Worm (Caenorhabditis elegans) whole organism, L2 larva: ENCODE measurements around the gene syx-4.

ENCODE experiments used
- C34F6.9 ChIP-seq: fragments of 150-350 bp; optimal IDR thresholded peaks from 2 replicates; lab custom pipeline; 2014; ENCODE audit warnings: missing biosample characterization, missing genetic modification characterization
- F13H6.1 ChIP-seq: sonication (generic microtip); optimal IDR thresholded peaks from 2 replicates; lab custom pipeline; 2016; ENCODE audit warnings: missing genetic modification characterization, missing compliant biosample characterization
- Y55F3AM.14 ChIP-seq: fragments of 200-800 bp; sonication (Bioruptor generic); optimal IDR thresholded peaks from 2 replicates; lab custom pipeline; 2018; ENCODE audit warnings: mild to moderate bottlenecking, missing genetic modification characterization, missing compliant biosample characterization
- ZK546.5 ChIP-seq: sonication (generic microtip); optimal IDR thresholded peaks from 2 replicates; lab custom pipeline; 2017; ENCODE audit warnings: missing biosample characterization, missing genetic modification characterization
- alr-1 ChIP-seq: fragments of 150-350 bp; optimal IDR thresholded peaks from 2 replicates; lab custom pipeline; 2014; ENCODE audit warnings: missing biosample characterization, missing genetic modification characterization
- aly-2 ChIP-seq: fragments of 150-350 bp; optimal IDR thresholded peaks from 2 replicates; lab custom pipeline; 2014; ENCODE audit warnings: missing biosample characterization, missing genetic modification characterization
- ama-1 ChIP-seq: fragments of 150-350 bp; optimal IDR thresholded peaks from 2 replicates; lab custom pipeline; 2018; ENCODE audit warnings: inconsistent platforms
- blmp-1 ChIP-seq: sonication (generic microtip); optimal IDR thresholded peaks from 2 replicates; lab custom pipeline; 2017; ENCODE audit warnings: missing genetic modification characterization, mild to moderate bottlenecking, missing compliant biosample characterization, antibody characterized with exemption, moderate library complexity; ENCODE audit not compliant: insufficient read depth
- ceh-16 ChIP-seq: fragments of 150-350 bp; optimal IDR thresholded peaks from 2 replicates; lab custom pipeline; 2014; ENCODE audit warnings: missing biosample characterization, missing genetic modification characterization
- ceh-82 ChIP-seq: fragments of 150-350 bp; optimal IDR thresholded peaks from 2 replicates; lab custom pipeline; 2014; ENCODE audit warnings: missing biosample characterization, missing genetic modification characterization
- crh-2 ChIP-seq: sonication (generic microtip); optimal IDR thresholded peaks from 2 replicates; lab custom pipeline; 2017; ENCODE audit warnings: missing biosample characterization, missing genetic modification characterization
- dmd-4 ChIP-seq: sonication (generic microtip); optimal IDR thresholded peaks from 2 replicates; lab custom pipeline; 2017; ENCODE audit warnings: missing biosample characterization, missing genetic modification characterization
- egl-27 ChIP-seq: sonication (generic microtip); optimal IDR thresholded peaks from 3 replicates; lab custom pipeline; 2017; ENCODE audit warnings: missing biosample characterization, missing genetic modification reagents, missing genetic modification characterization
- elt-1 ChIP-seq: fragments of 150-350 bp; optimal IDR thresholded peaks from 2 replicates; lab custom pipeline; 2014; ENCODE audit warnings: missing biosample characterization, missing genetic modification characterization
- elt-3 ChIP-seq: sonication (generic microtip); optimal IDR thresholded peaks from 2 replicates; lab custom pipeline; 2017; ENCODE audit warnings: missing biosample characterization, missing genetic modification characterization
- fos-1 ChIP-seq: fragments of 150-350 bp; optimal IDR thresholded peaks from 2 replicates; lab custom pipeline; 2014; ENCODE audit warnings: missing biosample characterization, missing genetic modification characterization
- lin-11 ChIP-seq: fragments of 150-350 bp; sonication (generic microtip); optimal IDR thresholded peaks from 2 replicates; lab custom pipeline; 2014; ENCODE audit warnings: missing biosample characterization, missing genetic modification characterization, inconsistent platforms, mixed read lengths
- lin-13 ChIP-seq: fragments of 150-350 bp; optimal IDR thresholded peaks from 2 replicates; lab custom pipeline; 2014; ENCODE audit warnings: missing biosample characterization, missing genetic modification reagents, missing genetic modification characterization
- lsy-2 ChIP-seq, 2 experiments: fragments of 150-350 bp in 1 of 2; sonication (generic microtip) in 1 of 2; optimal IDR thresholded peaks; 2 replicates each; lab custom pipeline; 2014 to 2017; ENCODE audit warnings: missing biosample characterization in 2 of 2, missing genetic modification characterization in 2 of 2
- mab-5 ChIP-seq: fragments of 150-350 bp; optimal IDR thresholded peaks from 2 replicates; lab custom pipeline; 2014; ENCODE audit warnings: missing biosample characterization, missing genetic modification characterization
- mbf-1 ChIP-seq: sonication (generic microtip); optimal IDR thresholded peaks from 2 replicates; lab custom pipeline; 2017; ENCODE audit warnings: missing biosample characterization, missing genetic modification characterization
- mdl-1 ChIP-seq, 2 experiments: fragments of 150-350 bp in 1 of 2; sonication (generic microtip) in 1 of 2; optimal IDR thresholded peaks; 2 replicates each; lab custom pipeline; 2017; ENCODE audit warnings: missing biosample characterization in 2 of 2, missing genetic modification characterization in 2 of 2
- nhr-10 ChIP-seq: sonication (generic microtip); optimal IDR thresholded peaks from 2 replicates; lab custom pipeline; 2017; ENCODE audit warnings: missing biosample characterization, missing genetic modification characterization
- nhr-11 ChIP-seq: fragments of 150-350 bp; optimal IDR thresholded peaks from 2 replicates; lab custom pipeline; 2014; ENCODE audit warnings: missing biosample characterization, missing genetic modification characterization
- nhr-12 ChIP-seq: fragments of 150-350 bp; optimal IDR thresholded peaks from 2 replicates; lab custom pipeline; 2014; ENCODE audit warnings: missing biosample characterization, missing genetic modification characterization
- nhr-129 ChIP-seq: fragments of 150-350 bp; optimal IDR thresholded peaks from 2 replicates; lab custom pipeline; 2014; ENCODE audit warnings: missing biosample characterization, missing genetic modification characterization
- nhr-21 ChIP-seq: fragments of 150-350 bp; optimal IDR thresholded peaks from 2 replicates; lab custom pipeline; 2014; ENCODE audit warnings: missing biosample characterization, missing genetic modification characterization
- nhr-23 ChIP-seq: fragments of 150-350 bp; optimal IDR thresholded peaks from 2 replicates; lab custom pipeline; 2014; ENCODE audit warnings: missing biosample characterization, missing genetic modification reagents, missing genetic modification characterization
- nhr-237 ChIP-seq: fragments of 150-350 bp; optimal IDR thresholded peaks from 2 replicates; lab custom pipeline; 2014; ENCODE audit warnings: missing biosample characterization, missing genetic modification characterization
- nhr-25 ChIP-seq: fragments of 150-350 bp; sonication (generic microtip); optimal IDR thresholded peaks from 3 replicates; lab custom pipeline; 2014; ENCODE audit warnings: missing biosample characterization, missing genetic modification characterization
- nhr-6 ChIP-seq: fragments of 150-350 bp; optimal IDR thresholded peaks from 2 replicates; lab custom pipeline; 2014; ENCODE audit warnings: missing biosample characterization, missing genetic modification characterization
- nhr-77 ChIP-seq: fragments of 150-350 bp; optimal IDR thresholded peaks from 2 replicates; lab custom pipeline; 2014; ENCODE audit warnings: missing biosample characterization, missing genetic modification characterization
- peb-1 ChIP-seq: fragments of 150-350 bp; optimal IDR thresholded peaks from 2 replicates; lab custom pipeline; 2014; ENCODE audit warnings: missing biosample characterization, missing genetic modification characterization
- sem-4 ChIP-seq: fragments of 150-350 bp; optimal IDR thresholded peaks from 2 replicates; lab custom pipeline; 2014; ENCODE audit warnings: missing biosample characterization, missing genetic modification reagents, missing genetic modification characterization
- skn-1 ChIP-seq: sonication (generic microtip); optimal IDR thresholded peaks from 2 replicates; lab custom pipeline; 2017; ENCODE audit warnings: missing biosample characterization, missing genetic modification characterization
- sma-3 ChIP-seq: sonication (generic microtip); optimal IDR thresholded peaks from 2 replicates; lab custom pipeline; 2016; ENCODE audit warnings: missing genetic modification reagents, missing genetic modification characterization, missing compliant biosample characterization
- sma-9 ChIP-seq, 2 experiments: fragments of 150-350 bp in 1 of 2; sonication (generic microtip) in 1 of 2; optimal IDR thresholded peaks; 2 replicates each; lab custom pipeline; 2014 to 2016; ENCODE audit warnings: missing genetic modification characterization in 2 of 2, mild to moderate bottlenecking in 1 of 2, missing biosample characterization in 1 of 2, missing compliant biosample characterization in 1 of 2, missing genetic modification reagents in 1 of 2, moderate library complexity in 1 of 2
- snpc-4 ChIP-seq: fragments of 150-350 bp; optimal IDR thresholded peaks from 2 replicates; lab custom pipeline; 2014; ENCODE audit warnings: missing biosample characterization, missing genetic modification characterization
- unc-39 ChIP-seq: fragments of 150-350 bp; optimal IDR thresholded peaks from 2 replicates; lab custom pipeline; 2014; ENCODE audit warnings: missing biosample characterization, missing genetic modification characterization
- unc-55 ChIP-seq: fragments of 150-350 bp; sonication (generic microtip); optimal IDR thresholded peaks from 3 replicates; lab custom pipeline; 2014; ENCODE audit warnings: missing biosample characterization, missing genetic modification reagents, missing genetic modification characterization
- unc-62 ChIP-seq: fragments of 150-350 bp; optimal IDR thresholded peaks from 2 replicates; lab custom pipeline; 2014; ENCODE audit warnings: missing biosample characterization, missing genetic modification reagents, missing genetic modification characterization
- ztf-11 ChIP-seq: sonication (generic microtip); optimal IDR thresholded peaks from 2 replicates; lab custom pipeline; 2017; ENCODE audit warnings: missing biosample characterization, missing genetic modification characterization
- ztf-4 ChIP-seq: fragments of 150-350 bp; optimal IDR thresholded peaks from 2 replicates; lab custom pipeline; 2014; ENCODE audit warnings: missing biosample characterization, missing genetic modification characterization

Gene syx-4

DNA sequence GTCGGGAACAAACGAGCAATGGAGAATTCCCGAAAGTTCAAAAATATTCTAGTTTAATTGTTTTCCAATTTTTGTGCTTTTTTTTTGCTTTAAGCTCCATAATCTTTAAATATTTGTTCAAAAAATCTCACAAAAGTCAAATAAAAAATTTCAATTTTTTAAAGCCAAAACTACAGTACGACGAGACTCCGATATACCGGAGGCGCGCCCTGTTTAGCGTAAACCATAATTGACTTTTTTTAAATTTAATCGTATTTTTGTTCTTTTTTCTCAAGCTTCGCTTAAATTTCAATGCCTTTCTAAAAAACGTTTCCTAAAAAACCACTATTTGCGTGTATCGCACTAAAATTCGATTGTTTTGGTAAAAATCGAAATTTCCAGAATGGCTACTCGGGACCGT is at the start of gene syx-4:
syx-4 (plus strand) TSS at position 382 of the 400 bp plus-strand sequence.
- TF ChIP-seq sma-3 = no peak
- TF ChIP-seq sma-9 (GFP tag; optimal IDR thresholded peaks at IDR 0.05; lab: Kevin White, UChicago) = no peak
- no peak for TF ChIP-seq sma-9 (tag; optimal IDR thresholded peaks at IDR 0.05; lab: Kevin White, UChicago)
- no peak for TF ChIP-seq sem-4
- TF ChIP-seq lin-11 = no peak
- TF ChIP-seq C34F6.9 (tag; lab: Kevin White, UChicago) = no peak
- no peak for TF ChIP-seq unc-55
- no peak for TF ChIP-seq elt-3 (tag; lab: Kevin White, UChicago)
- TF ChIP-seq Y55F3AM.14 (GFP tag; lab: Kevin White, UChicago) = no peak
- TF ChIP-seq nhr-129 (tag; lab: Kevin White, UChicago) = no peak
- TF ChIP-seq lin-13 (GFP tag; lab: Kevin White, UChicago) = no peak
- TF ChIP-seq mdl-1 (tag; optimal IDR thresholded peaks at IDR 0.05; lab: Kevin White, UChicago) = no peak
- TF ChIP-seq unc-62 = no peak
- TF ChIP-seq fos-1 (tag; lab: Kevin White, UChicago) = no peak
- no peak for TF ChIP-seq ztf-4
- no peak for TF ChIP-seq alr-1 (tag; lab: Kevin White, UChicago)
- no peak for TF ChIP-seq nhr-25
- TF ChIP-seq ama-1 = no peak
- TF ChIP-seq ceh-16 (tag; lab: Kevin White, UChicago) = no peak
- no peak for TF ChIP-seq egl-27 (tag; lab: Kevin White, UChicago)

- no peak for TF ChIP-seq egl-27 (tag; lab: Kevin White, UChicago)
- TF ChIP-seq peb-1 (tag; lab: Kevin White, UChicago) = no peak
- no peak for TF ChIP-seq ztf-4
- no peak for TF ChIP-seq elt-3 (tag; lab: Kevin White, UChicago)
- no peak for TF ChIP-seq Y55F3AM.14 (GFP tag; lab: Kevin White, UChicago)
- no peak for TF ChIP-seq dmd-4 (tag; lab: Kevin White, UChicago)
- TF ChIP-seq lsy-2 (tag; optimal IDR thresholded peaks at IDR 0.05; lab: Kevin White, UChicago) = no peak
- TF ChIP-seq crh-2 = no peak
- no peak for TF ChIP-seq unc-39
- TF ChIP-seq unc-62 = no peak
- TF ChIP-seq sem-4 = no peak
- no peak for TF ChIP-seq alr-1 (tag; lab: Kevin White, UChicago)
- no peak for TF ChIP-seq fos-1 (tag; lab: Kevin White, UChicago)
- no peak for TF ChIP-seq mdl-1 (tag; optimal IDR thresholded peaks at IDR 0.05; lab: Kevin White, UChicago)
- TF ChIP-seq nhr-11 = no peak
- no peak for TF ChIP-seq skn-1 (tag; lab: Kevin White, UChicago)
- TF ChIP-seq nhr-12 (tag; lab: Kevin White, UChicago) = no peak
- no peak for TF ChIP-seq nhr-23 (tag; lab: Kevin White, UChicago)
These were observed 36.1 kb upstream of the syx-4 start, which contains the start of gene M116.5 for ce11 chrIV:8420961-8421360. Gene M116.5 (minus strand): TSS chrIV:8421061.

DNA sequence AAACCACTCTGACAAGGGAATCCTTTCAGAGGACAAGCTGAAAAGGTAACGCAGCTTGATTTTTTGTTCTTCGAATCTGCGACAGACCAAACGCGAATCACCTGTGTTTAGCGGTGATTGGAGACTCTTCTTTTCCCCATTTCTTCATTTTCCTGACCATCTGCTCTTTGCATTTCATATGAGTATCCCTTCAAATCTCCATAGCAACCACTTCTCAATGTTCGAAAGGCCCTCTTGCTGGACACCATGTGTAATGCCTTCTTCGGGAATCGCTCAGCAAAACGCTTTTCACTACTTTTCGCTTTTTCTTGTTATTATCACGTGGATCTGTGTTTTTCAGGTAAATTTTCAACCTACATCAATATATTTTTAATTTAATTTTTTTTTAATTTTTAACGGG is 30.5 kb upstream of the syx-4 start, which contains the start of the genes T26A8.3 and tmem-231:
T26A8.3 (minus strand) TSS at position 101 of the 400 bp plus-strand sequence.
tmem-231 (plus strand) TSS at position 249 of the 400 bp plus-strand sequence.
- TF ChIP-seq nhr-6 (tag; lab: Kevin White, UChicago) = no peak
- TF ChIP-seq nhr-23 (tag; lab: Kevin White, UChicago) = no peak
- no peak for TF ChIP-seq elt-1 (tag; lab: Kevin White, UChicago)
- TF ChIP-seq C34F6.9 (tag; lab: Kevin White, UChicago) = no peak
- no peak for TF ChIP-seq nhr-25
- TF ChIP-seq nhr-237 (tag; lab: Kevin White, UChicago) = no peak
- no peak for TF ChIP-seq sma-9 (GFP tag; optimal IDR thresholded peaks at IDR 0.05; lab: Kevin White, UChicago)
- no peak for TF ChIP-seq sma-9 (tag; optimal IDR thresholded peaks at IDR 0.05; lab: Kevin White, UChicago)
- TF ChIP-seq unc-39 = no peak
- TF ChIP-seq nhr-129 (tag; lab: Kevin White, UChicago) = no peak
- no peak for TF ChIP-seq lin-11
- no peak for TF ChIP-seq mab-5 (tag; lab: Kevin White, UChicago)

ce11 chrIV:8428492-8428891 is 28.6 kb upstream of the syx-4 start:
- peak; percentile 81 for TF ChIP-seq F13H6.1 (tag; lab: Kevin White, UChicago)
- TF ChIP-seq ama-1 = peak; percentile 98
- TF ChIP-seq nhr-77 (tag; lab: Kevin White, UChicago) = peak; percentile 18
- TF ChIP-seq nhr-237 (tag; lab: Kevin White, UChicago) = no peak
- TF ChIP-seq ztf-11 (tag; lab: Kevin White, UChicago) = no peak
- TF ChIP-seq ceh-16 (tag; lab: Kevin White, UChicago) = peak; percentile 45
- TF ChIP-seq mbf-1 (tag; lab: Kevin White, UChicago) = no peak
- peak; percentile 50 for TF ChIP-seq nhr-6 (tag; lab: Kevin White, UChicago)
- TF ChIP-seq mab-5 (tag; lab: Kevin White, UChicago) = peak; percentile 51
- peak; percentile 76 for TF ChIP-seq blmp-1 (tag; lab: Kevin White, UChicago)
- TF ChIP-seq egl-27 (tag; lab: Kevin White, UChicago) = peak; percentile 68
- peak; percentile 89 for TF ChIP-seq sma-9 (GFP tag; optimal IDR thresholded peaks at IDR 0.05; lab: Kevin White, UChicago)
- TF ChIP-seq sma-9 (tag; optimal IDR thresholded peaks at IDR 0.05; lab: Kevin White, UChicago) = no peak
- peak; percentile 72 for TF ChIP-seq crh-2
- no peak for TF ChIP-seq peb-1 (tag; lab: Kevin White, UChicago)
- TF ChIP-seq unc-62 = no peak
- TF ChIP-seq nhr-21 (tag; lab: Kevin White, UChicago) = peak; percentile 78
- peak; percentile 99 for TF ChIP-seq snpc-4
- TF ChIP-seq sma-3 = peak; percentile 95
- no peak for TF ChIP-seq alr-1 (tag; lab: Kevin White, UChicago)
- TF ChIP-seq nhr-25 = peak; percentile 61
- no peak for TF ChIP-seq ceh-82 (tag; lab: Kevin White, UChicago)
- no peak for TF ChIP-seq nhr-12 (tag; lab: Kevin White, UChicago)
- no peak for TF ChIP-seq aly-2 (tag; lab: Kevin White, UChicago)
- TF ChIP-seq mdl-1 (tag; optimal IDR thresholded peaks at IDR 0.05; lab: Kevin White, UChicago) = peak in 1 of 2 experiments; percentile 39
- TF ChIP-seq C34F6.9 (tag; lab: Kevin White, UChicago) = peak; percentile 60
- no peak for TF ChIP-seq unc-39
- TF ChIP-seq ztf-4 = peak; percentile 46
- TF ChIP-seq ZK546.5 (tag; lab: Kevin White, UChicago) = no peak
- peak; percentile 69 for TF ChIP-seq lin-11
- peak; percentile 27 for TF ChIP-seq nhr-10
